Worm (Caenorhabditis elegans) whole organism, mixed stage, embryonic: ENCODE data around the gene acr-5.

Experiments
- bed-3 ChIP-seq: fragments of 200-800 bp; sonication (Bioruptor generic); optimal IDR thresholded peaks from 3 replicates; lab custom pipeline; 2018; ENCODE audit warnings: mild to moderate bottlenecking, missing genetic modification characterization, moderate library complexity, missing compliant biosample characterization
- lin-32 ChIP-seq: fragments of 200-800 bp; sonication (Bioruptor generic); optimal IDR thresholded peaks from 2 replicates; lab custom pipeline; 2018; ENCODE audit warnings: mild to moderate bottlenecking, missing genetic modification characterization, missing compliant biosample characterization
- nhr-12 ChIP-seq: fragments of 150-350 bp; optimal IDR thresholded peaks from 2 replicates; lab custom pipeline; 2014; ENCODE audit warnings: missing biosample characterization, missing genetic modification characterization
- nhr-237 ChIP-seq: fragments of 150-350 bp; optimal IDR thresholded peaks from 2 replicates; lab custom pipeline; 2014; ENCODE audit warnings: missing biosample characterization, missing genetic modification characterization
- unc-62 ChIP-seq: fragments of 150-350 bp; optimal IDR thresholded peaks from 2 replicates; lab custom pipeline; 2014; ENCODE audit warnings: missing biosample characterization, missing genetic modification reagents, missing genetic modification characterization

ce11 chrIII:6467005-6467404 lies 47.6 kb downstream of the acr-5 start, which contains the start of gene T26A5.2:
- TF ChIP-seq nhr-237 (tag; lab: Kevin White, UChicago) (no peak), nhr-12 (tag; lab: Kevin White, UChicago) (no peak), unc-62 (no peak), lin-32 (no peak), bed-3 (GFP tag; lab: Kevin White, UChicago) (no peak)
